Worm (Caenorhabditis elegans) whole organism, L4/young adult: ENCODE results near the gene hpd-1.

Experiments used
- W03F9.2 ChIP-seq: fragments of 150-350 bp; optimal IDR thresholded peaks from 2 replicates; lab custom pipeline; 2014; ENCODE audit warnings: missing biosample characterization, missing genetic modification characterization
- him-1 ChIP-seq: sonication (generic microtip); optimal IDR thresholded peaks from 2 replicates; lab custom pipeline; 2016; ENCODE audit warnings: missing genotype, missing genetic modification reagents, missing genetic modification characterization, missing compliant biosample characterization

DNA sequence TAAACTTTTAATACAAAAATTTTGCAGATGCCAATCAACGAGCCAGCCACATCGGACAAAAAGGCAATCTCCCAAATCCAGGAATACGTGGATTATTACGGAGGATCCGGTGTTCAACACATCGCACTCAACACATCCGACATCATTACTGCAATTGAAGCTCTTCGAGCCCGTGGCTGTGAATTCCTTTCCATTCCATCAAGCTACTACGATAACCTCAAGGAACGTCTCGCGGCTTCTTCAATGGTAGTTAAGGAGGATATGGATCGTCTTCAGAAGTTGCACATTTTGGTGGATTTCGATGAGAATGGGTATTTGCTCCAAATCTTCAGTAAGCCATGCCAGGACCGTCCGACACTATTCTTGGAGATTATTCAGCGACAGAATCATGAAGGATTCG, 1.7 kb downstream of the hpd-1 start:
- TF ChIP-seq W03F9.2 (tag; lab: Kevin White, UChicago) (no peak), him-1 (no peak)
